Worm (Caenorhabditis elegans): ENCODE data around the gene Y43F8B.13.

Gene Y43F8B.13

ce11 chrV:19417836-19418235 lies 37.9 kb upstream of the Y43F8B.13 start, which contains the start of gene C25F9.15:
C25F9.15 (plus strand) TSS chrV:19418136.
- TF ChIP-seq D1046.2 (GFP tag; IDR thresholded peaks at IDR 0.05): no peak
- TF ChIP-seq zag-1 (tag; optimal IDR thresholded peaks at IDR 0.05): no peak
- TF ChIP-seq pqm-1 (tag; optimal IDR thresholded peaks at IDR 0.05): peak; percentile 34
- peak; percentile 30 for TF ChIP-seq nhr-28 (tag; optimal IDR thresholded peaks at IDR 0.05)
- TF ChIP-seq dve-1 (tag; optimal IDR thresholded peaks at IDR 0.05; ENCODE audit: insufficient read depth): peak; percentile 30

- TF ChIP-seq php-3 (GFP tag; IDR thresholded peaks at IDR 0.05) (peak; percentile 94), nhr-28 (tag; optimal IDR thresholded peaks at IDR 0.05) (peak; percentile 6)
These were observed 36.4 kb upstream of the Y43F8B.13 start for ce11 chrV:19419301-19419700.

ce11 chrV:19421131-19421530 lies 34.6 kb upstream of the Y43F8B.13 start, which contains the start of gene C25F9.2:
C25F9.2 (plus strand) TSS chrV:19421471.
- no peak for TF ChIP-seq set-16 (GFP tag; IDR thresholded peaks at IDR 0.05)
- no peak for TF ChIP-seq mdt-29 (GFP tag; IDR thresholded peaks at IDR 0.05)
- TF ChIP-seq mep-1 (tag; optimal IDR thresholded peaks at IDR 0.05): no peak
- no peak for TF ChIP-seq dve-1 (tag; optimal IDR thresholded peaks at IDR 0.05; ENCODE audit: insufficient read depth)
- no peak for TF ChIP-seq ZK546.5 (tag; optimal IDR thresholded peaks at IDR 0.05)
- no peak for TF ChIP-seq daf-12 (tag; optimal IDR thresholded peaks at IDR 0.05)
- TF ChIP-seq F26F4.8 (GFP tag; conservative IDR thresholded peaks at IDR 0.05): no peak
- TF ChIP-seq daf-19 (GFP tag; conservative IDR thresholded peaks at IDR 0.05): no peak
- no peak for TF ChIP-seq pqm-1 (tag; optimal IDR thresholded peaks at IDR 0.05)
- TF ChIP-seq nhr-41 (GFP tag; IDR thresholded peaks at IDR 0.05): no peak

- no peak for TF ChIP-seq aly-2 (tag; optimal IDR thresholded peaks at IDR 0.05)
- no peak for TF ChIP-seq dpl-1 (GFP tag; optimal IDR thresholded peaks at IDR 0.05)
- TF ChIP-seq zfp-3 (GFP tag; conservative IDR thresholded peaks at IDR 0.05): no peak
- TF ChIP-seq unc-62 (GFP tag; optimal IDR thresholded peaks at IDR 0.05 in 1 of 2): peak in 1 of 2 experiments; percentile 61
- TF ChIP-seq unc-62 (tag; optimal IDR thresholded peaks at IDR 0.05): no peak
- TF ChIP-seq daf-16 (GFP tag; optimal IDR thresholded peaks at IDR 0.05): no peak
- TF ChIP-seq daf-16 (tag; optimal IDR thresholded peaks at IDR 0.05): no peak
- peak; percentile 77 for TF ChIP-seq hlh-30 (tag; optimal IDR thresholded peaks at IDR 0.05; ENCODE audit: insufficient read depth)
- peak; percentile 11 for TF ChIP-seq hlh-11 (tag; optimal IDR thresholded peaks at IDR 0.05)
- peak; percentile 19 for TF ChIP-seq mxl-3 (GFP tag; optimal IDR thresholded peaks at IDR 0.05)
- no peak for TF ChIP-seq dmd-9 (GFP tag; IDR thresholded peaks at IDR 0.05)
- TF ChIP-seq Y48G9A.11 (GFP tag; IDR thresholded peaks at IDR 0.05): no peak
These were observed 27.7 kb upstream of the Y43F8B.13 start for ce11 chrV:19428097-19428496.

ce11 chrV:19428936-19429335 lies 26.8 kb upstream of the Y43F8B.13 start:
- no peak for TF ChIP-seq egl-43 (GFP tag; IDR thresholded peaks at IDR 0.05)
- TF ChIP-seq ceh-32 (tag; optimal IDR thresholded peaks at IDR 0.05; ENCODE audit: poor library complexity): no peak
- TF ChIP-seq ceh-62 (tag; optimal IDR thresholded peaks at IDR 0.05): no peak
- no peak for TF ChIP-seq pqm-1 (tag; optimal IDR thresholded peaks at IDR 0.05)
- no peak for TF ChIP-seq mes-2 (tag; optimal IDR thresholded peaks at IDR 0.05; ENCODE audit: poor library complexity, severe bottlenecking)
- TF ChIP-seq skn-1 (tag; optimal IDR thresholded peaks at IDR 0.05): no peak
- TF ChIP-seq ZK337.2 (GFP tag; IDR thresholded peaks at IDR 0.05): no peak
- no peak for TF ChIP-seq mep-1 (tag; optimal IDR thresholded peaks at IDR 0.05)
- no peak for TF ChIP-seq R02D3.7 (tag; optimal IDR thresholded peaks at IDR 0.05)
- TF ChIP-seq Y48G9A.11 (GFP tag; IDR thresholded peaks at IDR 0.05): no peak
- no peak for TF ChIP-seq nhr-77 (tag; optimal IDR thresholded peaks at IDR 0.05)
- TF ChIP-seq pha-4 (GFP tag; IDR thresholded peaks at IDR 0.05): no peak
- TF ChIP-seq pha-4 (tag; optimal IDR thresholded peaks at IDR 0.05): no peak

Data from whole organism, L4 larva.